Worm (Caenorhabditis elegans) whole organism, young adult: ENCODE measurements around the gene Y43F8B.29.

ENCODE experiments used
- B0019.2 ChIP-seq: fragments of 200-800 bp; sonication (Bioruptor generic); conservative IDR thresholded peaks from 2 replicates; pipeline ENCODE4 v1.3.6; 2022; ENCODE audit warnings: missing genetic modification reagents, missing genetic modification characterization, missing compliant biosample characterization
- C17E4.6 ChIP-seq: fragments of 200-800 bp; sonication (Bioruptor generic); IDR thresholded peaks from 2 replicates; pipeline ENCODE4 v1.3.6; 2022; ENCODE audit warnings: missing genetic modification reagents, missing genetic modification characterization, missing compliant biosample characterization
- T07F8.4 ChIP-seq: sonication (generic microtip); optimal IDR thresholded peaks from 2 replicates; lab custom pipeline; 2016; ENCODE audit warnings: mild to moderate bottlenecking, missing genetic modification characterization, moderate library complexity, missing compliant biosample characterization
- attf-6 ChIP-seq: fragments of 200-800 bp; sonication (Bioruptor generic); IDR thresholded peaks from 2 replicates; pipeline ENCODE4 v1.3.6; 2022; ENCODE audit warnings: missing genetic modification reagents, missing genetic modification characterization, missing compliant biosample characterization
- cebp-1 ChIP-seq, 2 experiments: fragments of 200-800 bp in 1 of 2; sonication (Bioruptor generic) in 1 of 2; sonication (generic microtip) in 1 of 2; IDR thresholded peaks in 1 of 2; optimal IDR thresholded peaks in 1 of 2; 2 replicates each; pipeline versions ENCODE4 v1.3.6 to Lab custom; 2017 to 2022; ENCODE audit warnings: missing compliant biosample characterization in 2 of 2, missing genetic modification characterization in 2 of 2, mild to moderate bottlenecking in 1 of 2, missing genetic modification reagents in 1 of 2, moderate library complexity in 1 of 2
- ceh-79 ChIP-seq: sonication (generic microtip); optimal IDR thresholded peaks from 2 replicates; lab custom pipeline; 2017; ENCODE audit warnings: mild to moderate bottlenecking, missing genetic modification characterization, missing compliant biosample characterization
- him-1 ChIP-seq: sonication (generic microtip); optimal IDR thresholded peaks from 2 replicates; lab custom pipeline; 2016; ENCODE audit warnings: missing genotype, missing genetic modification reagents, missing genetic modification characterization, missing compliant biosample characterization
- madf-8 ChIP-seq: fragments of 200-800 bp; sonication (Bioruptor generic); conservative IDR thresholded peaks from 2 replicates; pipeline ENCODE4 v1.3.6; 2022; ENCODE audit warnings: missing genetic modification reagents, missing genetic modification characterization, missing compliant biosample characterization
- nhr-120 ChIP-seq: fragments of 200-800 bp; sonication (Bioruptor generic); IDR thresholded peaks from 2 replicates; pipeline ENCODE4 v1.3.6; 2022; ENCODE audit warnings: missing genetic modification characterization, missing compliant biosample characterization
- rcor-1 ChIP-seq: fragments of 200-800 bp; sonication (Bioruptor generic); IDR thresholded peaks from 2 replicates; pipeline ENCODE4 v1.3.6; 2022; ENCODE audit warnings: missing genetic modification reagents, missing genetic modification characterization, missing compliant biosample characterization
- unc-62 ChIP-seq: fragments of 150-350 bp; optimal IDR thresholded peaks from 2 replicates; lab custom pipeline; 2014; ENCODE audit warnings: missing biosample characterization, missing genetic modification reagents, missing genetic modification characterization

DNA sequence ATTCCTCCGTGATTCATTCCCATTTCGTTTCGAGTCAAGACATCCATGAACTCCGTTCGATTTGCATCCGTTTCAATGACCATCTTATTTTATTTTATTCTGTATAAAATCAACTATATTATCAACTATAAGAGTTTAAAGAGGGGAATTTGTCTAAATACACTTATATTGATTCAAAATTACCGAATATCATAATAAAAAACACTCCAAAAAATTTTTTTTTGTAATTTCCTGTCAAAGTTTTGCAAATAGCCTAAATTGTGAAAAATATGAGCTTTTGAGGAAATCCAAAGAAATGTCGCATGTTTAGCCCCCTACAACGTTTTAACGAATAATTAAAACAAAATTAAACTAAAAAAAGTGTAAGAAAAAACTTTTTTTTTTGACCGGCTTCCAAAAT, 29.4 kb upstream of the Y43F8B.29 start, which contains the start of gene Y43F8B.15:
- no peak for TF ChIP-seq C17E4.6 (GFP tag; lab: Robert Waterston, UW)
- TF ChIP-seq unc-62 (GFP tag; lab: Kevin White, UChicago): no peak
- TF ChIP-seq T07F8.4: no peak
- no peak for TF ChIP-seq cebp-1 (GFP tag; IDR thresholded peaks at IDR 0.05; lab: Robert Waterston, UW)
- no peak for TF ChIP-seq cebp-1 (tag; optimal IDR thresholded peaks at IDR 0.05; lab: Kevin White, UChicago)
- no peak for TF ChIP-seq attf-6 (GFP tag; lab: Robert Waterston, UW)
- TF ChIP-seq rcor-1: no peak
- TF ChIP-seq him-1 (tag; lab: Kevin White, UChicago): no peak
- no peak for TF ChIP-seq ceh-79 (tag; lab: Kevin White, UChicago)
- TF ChIP-seq nhr-120 (GFP tag; lab: Robert Waterston, UW): no peak
- no peak for TF ChIP-seq B0019.2 (GFP tag; lab: Robert Waterston, UW)
- no peak for TF ChIP-seq madf-8
